Fruit fly (Drosophila melanogaster) ovary, adult (tissue): ENCODE data around the gene Prim2.

Experiments
- CG17801 ChIP-seq: fragments of 200-800 bp; optimal IDR thresholded peaks from 2 replicates; lab custom pipeline; 2019; ENCODE audit warnings: missing biosample characterization, mild to moderate bottlenecking, missing genetic modification characterization, moderate library complexity; ENCODE audit not compliant: partially characterized antibody

The Prim2 gene

DNA sequence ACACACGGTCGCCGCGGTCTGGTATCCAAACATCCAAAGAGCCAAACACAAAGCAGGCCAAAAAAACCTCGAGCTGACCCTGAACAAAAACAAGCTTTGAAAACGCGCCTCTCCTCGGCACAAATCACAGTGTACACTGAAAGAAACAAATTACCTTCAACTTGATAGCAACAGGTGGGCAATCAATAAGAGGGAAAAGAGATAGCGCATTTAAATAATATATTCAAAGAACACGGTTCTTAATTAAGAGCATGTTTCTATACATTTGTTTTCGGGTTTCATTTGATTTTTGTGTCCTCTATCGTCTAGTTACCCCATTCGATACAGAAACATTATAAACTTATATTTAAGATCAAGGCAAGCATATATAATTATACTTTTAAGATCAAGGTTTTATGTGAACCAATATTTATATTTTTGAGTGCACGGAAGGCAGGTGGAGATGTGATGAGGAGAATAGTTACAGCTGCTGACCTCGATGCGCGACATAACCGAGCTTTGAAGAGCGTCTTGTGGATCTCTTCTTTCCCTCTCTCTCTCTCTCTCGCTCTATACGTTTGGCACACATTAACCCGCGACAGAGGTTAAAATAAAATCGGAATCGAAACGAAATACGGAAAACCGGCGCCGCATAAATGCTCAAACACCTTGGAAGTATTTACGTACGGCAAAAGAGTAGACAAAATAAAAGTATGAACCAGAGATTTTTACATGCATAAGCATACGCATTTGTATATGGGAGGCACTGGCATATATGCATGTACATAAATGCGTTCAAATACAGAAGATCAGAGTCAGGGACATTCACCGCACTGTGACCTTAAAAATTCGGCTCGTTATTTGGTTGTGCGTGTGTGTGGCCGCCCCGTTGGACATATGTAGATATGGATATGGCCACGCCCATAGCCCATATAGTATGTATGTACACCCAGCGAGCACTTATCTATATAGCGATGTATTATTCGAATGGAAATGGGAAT is 37.1 kb upstream of the Prim2 start:
- peak; percentile 60 for TF ChIP-seq CG17801

DNA sequence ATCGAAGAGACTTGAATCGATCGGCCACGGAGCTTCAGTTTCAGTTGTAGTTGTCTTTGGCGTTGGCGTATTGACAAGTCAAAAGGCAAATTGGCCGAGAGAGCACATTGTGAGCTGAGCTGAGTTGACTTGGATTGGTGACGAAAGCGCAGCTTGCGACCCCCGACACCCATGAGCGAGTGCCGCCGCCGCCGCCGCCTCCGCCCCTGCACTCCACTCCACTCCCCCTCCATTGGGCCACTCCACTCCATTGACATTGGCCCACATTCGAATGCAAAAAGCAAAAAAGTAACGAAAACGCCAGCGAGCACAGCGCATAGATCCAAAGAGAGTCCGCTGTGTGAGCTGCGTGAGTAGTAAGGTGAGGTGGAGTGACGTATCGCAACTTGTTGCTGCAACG is 36.4 kb upstream of the Prim2 start:
- no peak for TF ChIP-seq CG17801

DNA sequence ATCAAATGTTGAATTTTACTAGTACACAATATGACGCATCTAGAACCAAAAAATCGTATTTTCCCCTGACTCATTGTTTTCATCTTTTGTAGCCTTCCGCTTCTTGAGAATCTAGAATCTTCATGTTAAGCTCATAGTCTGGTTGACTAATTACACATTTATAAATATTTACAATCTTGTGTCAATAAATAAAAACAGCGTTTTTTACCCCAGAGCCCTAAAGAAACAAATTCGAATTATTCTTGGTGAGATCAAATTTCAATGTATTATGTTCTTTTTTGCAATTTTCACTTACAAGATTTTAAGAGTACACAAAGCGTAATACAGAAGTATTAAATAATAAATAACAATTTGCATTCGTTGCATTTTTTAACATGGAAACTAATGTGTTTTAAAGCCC is 34.7 kb upstream of the Prim2 start:
- no peak for TF ChIP-seq CG17801

DNA sequence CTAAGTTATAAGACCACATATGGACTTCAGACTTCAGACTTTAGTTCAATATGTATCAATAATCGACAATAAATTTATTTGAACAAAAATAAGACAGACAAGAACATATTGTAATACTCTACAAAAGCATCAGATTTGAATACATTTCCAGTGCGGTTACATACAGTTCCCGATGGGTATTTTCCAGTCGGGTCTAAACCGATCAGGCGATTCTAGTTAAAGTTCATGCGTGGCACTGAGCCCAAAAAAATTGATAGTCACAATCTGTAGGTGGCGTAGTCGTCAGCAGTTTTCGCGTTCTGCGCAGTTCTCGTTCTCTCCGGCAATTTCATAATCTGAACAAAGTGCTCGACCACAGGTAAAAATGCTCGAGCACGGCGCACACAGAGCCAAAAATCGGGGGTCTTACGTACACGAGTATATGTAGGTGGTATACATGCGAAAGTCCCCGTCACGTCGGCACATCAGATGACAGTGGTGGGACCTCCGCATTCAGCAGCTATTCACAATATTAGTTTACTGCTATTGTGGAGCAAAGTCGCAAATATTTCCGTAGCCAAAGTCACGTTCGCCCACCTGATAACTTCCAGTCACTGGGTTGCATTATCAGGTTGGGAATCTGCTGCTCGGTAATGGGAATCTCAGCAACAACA is 34.0 kb upstream of the Prim2 start:
- TF ChIP-seq CG17801 = peak; percentile 75

DNA sequence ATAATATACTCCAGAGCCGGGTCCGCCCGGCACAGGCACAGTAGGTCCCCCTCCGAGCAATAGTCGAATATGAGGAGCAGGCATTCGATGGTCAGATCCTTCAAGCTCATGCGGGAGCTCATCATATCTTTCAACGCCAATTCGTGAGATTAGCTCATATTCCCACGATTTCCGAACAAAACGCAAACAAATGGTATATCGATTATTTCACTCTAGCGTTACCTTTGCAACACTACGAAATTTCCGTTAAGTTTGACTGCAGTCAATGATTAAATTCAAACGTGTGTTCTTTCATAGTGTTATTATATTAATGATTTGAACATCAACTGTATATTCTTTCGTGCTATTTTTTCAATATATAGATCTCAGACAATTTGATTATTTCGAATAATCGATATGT is 32.0 kb upstream of the Prim2 start, which contains the start of gene CG33969:
CG33969 (minus strand) TSS at position 197 of the 400 bp plus-strand sequence.
- TF ChIP-seq CG17801 = peak; percentile 2

DNA sequence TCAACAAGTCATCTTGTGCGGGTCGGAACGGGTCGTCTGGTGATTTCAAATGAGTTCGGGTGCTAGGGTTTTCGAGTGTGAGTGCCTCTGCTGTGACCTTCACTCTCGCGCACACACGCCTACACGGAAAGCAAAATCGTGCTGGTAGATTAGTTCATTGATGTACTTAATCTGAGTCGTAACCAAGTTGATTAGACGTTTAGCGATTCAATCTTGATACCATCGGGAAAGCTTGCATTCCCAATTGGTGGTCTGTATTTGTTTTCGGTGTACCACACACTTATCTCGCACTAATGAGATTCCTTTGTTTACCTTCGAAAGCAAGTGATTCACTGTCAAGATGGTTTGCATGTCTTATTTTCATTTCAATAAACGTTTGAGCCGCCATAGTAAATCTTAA is 27.6 kb upstream of the Prim2 start:
- TF ChIP-seq CG17801 = no peak

DNA sequence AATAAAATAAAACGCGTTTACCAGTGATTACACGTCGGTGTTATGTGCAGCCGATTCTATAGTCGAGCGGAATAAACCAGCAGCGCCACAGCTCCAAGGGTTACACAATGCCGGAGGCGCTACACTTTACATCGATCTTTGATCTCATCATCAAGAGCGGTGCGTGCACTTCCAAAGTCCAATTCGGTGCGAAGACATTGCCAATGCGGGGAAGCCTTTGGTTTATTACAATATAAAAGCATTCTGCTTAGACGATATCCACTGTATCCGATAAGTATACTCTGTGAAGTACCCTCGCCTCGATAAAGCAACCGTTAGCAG is 26.4 kb upstream of the Prim2 start:
- no peak for TF ChIP-seq CG17801

DNA sequence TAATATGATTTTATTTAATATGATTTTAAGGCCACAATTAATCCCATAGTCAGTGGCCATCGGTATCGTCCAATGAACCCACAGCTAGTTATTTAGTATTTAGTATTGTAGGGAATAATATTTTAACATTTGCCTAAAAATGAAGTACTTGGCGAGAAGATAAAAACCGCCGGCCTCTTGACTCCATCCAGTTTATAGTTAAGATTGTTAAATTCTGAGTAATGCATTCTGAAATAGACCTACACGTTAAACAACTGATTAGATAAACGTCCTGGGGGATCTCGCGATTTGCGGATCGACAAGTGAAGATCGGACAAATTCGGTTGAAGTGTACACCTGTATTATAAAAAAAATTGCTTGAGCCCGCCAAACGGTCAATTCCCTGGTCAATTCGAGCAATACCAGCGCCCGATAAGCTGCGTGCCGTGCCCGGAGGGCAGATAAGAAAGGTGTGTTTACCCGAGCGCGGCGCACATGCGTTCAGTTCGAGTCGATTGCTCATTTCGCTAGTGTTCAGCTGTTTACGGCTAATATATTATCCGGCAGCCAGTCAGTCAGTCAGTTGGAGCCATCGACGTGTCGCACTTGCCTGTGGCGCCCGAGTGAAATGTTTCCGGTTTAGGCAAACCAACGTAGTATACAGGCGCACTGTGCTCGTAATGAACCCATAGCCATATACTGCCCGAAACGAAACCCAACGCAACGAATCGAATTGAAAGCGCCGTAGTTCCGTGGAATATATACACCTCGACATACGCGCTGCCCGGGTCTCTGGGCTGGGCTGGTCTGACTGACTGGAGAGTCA is 25.9 kb upstream of the Prim2 start:
- no peak for TF ChIP-seq CG17801

DNA sequence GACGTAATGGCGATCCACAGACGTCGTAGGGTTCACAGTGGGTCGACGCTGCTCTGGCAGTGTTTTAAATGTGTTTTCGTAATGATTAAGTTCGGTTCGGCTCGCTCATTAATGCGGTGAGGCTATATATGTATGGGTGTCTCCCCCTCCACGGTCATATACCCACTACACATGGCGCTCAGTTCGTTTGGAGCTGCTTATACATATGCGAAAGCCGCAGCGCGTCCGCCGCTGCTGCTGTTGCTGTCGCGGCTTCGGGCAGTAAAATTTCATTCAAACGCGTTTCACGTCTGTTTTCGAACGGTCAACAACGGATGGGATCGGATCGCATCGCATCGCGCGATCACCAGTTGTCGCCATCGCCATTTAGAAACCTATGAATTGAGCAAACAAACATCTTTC is 24.6 kb upstream of the Prim2 start:
- TF ChIP-seq CG17801 = no peak

DNA sequence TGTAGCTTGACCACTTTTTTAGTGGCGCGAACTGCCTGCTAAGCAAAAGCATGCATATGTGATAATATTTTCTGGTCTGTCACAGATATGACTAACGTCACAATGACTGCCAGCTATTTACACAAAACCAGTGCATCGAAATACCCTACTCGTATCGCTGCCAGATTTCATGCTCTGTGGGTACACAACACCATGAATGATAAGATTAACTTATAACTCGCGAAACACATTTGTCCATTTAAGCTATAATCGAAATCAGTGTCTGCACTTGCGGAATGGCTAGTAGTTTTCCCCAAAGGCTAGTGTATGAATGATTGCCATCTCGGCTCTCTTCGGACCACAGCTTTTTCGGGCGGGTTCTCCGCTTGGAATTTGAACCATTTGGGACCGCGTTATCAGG is 24.0 kb upstream of the Prim2 start:
- no peak for TF ChIP-seq CG17801

DNA sequence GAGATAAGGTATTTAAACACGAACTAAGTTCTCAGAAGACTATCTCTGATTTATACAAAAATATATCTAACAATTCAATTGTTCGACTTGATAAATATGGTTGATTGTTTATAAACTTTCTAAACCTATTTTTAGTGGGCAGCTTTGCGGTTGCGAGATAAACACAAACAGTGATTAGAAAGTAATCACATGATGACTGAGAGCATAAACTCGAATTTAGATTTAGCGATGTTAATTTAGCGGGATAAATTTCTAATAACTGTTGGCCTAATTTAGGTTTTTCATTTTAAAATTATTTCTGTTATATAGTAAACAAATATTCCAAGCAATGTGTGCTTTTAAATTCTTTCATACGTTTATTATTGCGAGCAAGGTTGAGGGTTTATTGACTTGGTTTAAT is 23.6 kb upstream of the Prim2 start:
- TF ChIP-seq CG17801 = no peak

DNA sequence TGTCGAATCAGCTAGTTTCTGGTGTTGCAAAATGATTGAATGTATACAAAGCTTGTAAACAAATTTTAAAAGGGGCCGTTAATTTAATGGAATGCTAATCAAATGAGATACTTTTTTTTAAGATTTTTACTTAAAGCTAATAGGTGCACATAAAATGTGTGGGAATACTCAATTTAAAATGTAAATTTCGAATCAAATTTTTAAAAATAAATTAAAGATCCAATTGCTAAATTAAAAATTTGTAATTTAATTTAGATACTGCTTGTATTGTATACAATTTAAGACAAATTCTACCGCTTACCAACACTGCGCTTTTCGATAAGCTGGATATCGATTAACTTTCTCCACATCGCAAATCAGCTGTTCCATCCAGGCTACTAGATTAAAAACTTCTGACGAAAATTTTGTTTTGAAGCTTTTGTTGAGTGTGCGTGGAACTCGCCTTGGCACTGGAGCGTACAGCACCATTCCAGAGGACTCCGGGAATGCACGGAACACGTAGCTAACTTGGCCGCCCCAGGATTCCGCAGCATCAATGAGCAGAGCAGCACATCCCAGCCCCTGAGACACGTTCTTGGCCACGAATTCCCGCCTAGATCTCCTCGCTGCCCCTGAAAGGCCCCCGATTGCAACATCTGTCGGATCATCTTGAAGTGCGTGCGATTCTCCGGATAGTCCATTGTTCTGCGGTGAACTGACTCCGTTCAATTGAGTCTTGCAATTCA is 22.9 kb upstream of the Prim2 start, which contains the start of the genes CG5498 and fbl:
CG5498 (minus strand) TSS at position 24 of the 725 bp plus-strand sequence.
fbl (plus strand) TSS at position 344 of the 725 bp plus-strand sequence.
- TF ChIP-seq CG17801 = peak; percentile 76

DNA sequence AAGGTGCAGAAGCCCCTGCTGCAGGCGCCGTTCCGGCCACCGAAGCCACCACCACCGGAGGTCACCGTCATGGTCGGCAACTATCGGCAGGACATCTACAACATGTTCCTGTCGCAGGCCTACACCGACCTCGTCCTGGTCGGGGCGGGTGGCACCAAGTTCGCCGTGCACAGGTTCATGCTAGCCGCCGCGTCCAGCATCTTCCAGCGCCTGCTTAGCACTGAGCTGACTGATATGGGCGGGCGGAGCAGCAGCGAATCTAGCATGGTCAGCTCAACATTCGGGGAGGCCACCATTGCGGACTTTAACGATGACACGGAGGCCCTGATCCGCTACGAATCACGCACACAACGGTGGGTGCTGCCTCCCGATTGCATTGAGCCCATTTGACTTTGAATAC is 18.1 kb upstream of the Prim2 start:
- no peak for TF ChIP-seq CG17801

DNA sequence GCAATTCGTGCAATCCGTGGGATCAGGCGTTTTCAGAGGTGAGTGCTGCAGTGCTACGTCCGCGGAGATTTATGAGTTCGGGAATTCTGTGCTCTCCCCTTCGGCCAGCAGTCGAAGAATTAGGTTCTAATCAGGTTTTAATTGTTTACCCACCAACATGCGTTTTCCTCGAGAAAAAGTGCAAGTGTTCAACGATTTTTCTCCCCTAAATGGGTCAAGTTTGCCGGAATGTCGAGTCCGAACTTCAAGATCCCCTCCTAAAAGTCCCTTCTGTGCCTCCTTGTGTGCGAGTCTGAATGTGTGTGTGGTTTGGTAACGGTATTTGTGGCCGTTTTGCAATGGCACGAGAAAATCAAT is 15.2 kb upstream of the Prim2 start:
- no peak for TF ChIP-seq CG17801

DNA sequence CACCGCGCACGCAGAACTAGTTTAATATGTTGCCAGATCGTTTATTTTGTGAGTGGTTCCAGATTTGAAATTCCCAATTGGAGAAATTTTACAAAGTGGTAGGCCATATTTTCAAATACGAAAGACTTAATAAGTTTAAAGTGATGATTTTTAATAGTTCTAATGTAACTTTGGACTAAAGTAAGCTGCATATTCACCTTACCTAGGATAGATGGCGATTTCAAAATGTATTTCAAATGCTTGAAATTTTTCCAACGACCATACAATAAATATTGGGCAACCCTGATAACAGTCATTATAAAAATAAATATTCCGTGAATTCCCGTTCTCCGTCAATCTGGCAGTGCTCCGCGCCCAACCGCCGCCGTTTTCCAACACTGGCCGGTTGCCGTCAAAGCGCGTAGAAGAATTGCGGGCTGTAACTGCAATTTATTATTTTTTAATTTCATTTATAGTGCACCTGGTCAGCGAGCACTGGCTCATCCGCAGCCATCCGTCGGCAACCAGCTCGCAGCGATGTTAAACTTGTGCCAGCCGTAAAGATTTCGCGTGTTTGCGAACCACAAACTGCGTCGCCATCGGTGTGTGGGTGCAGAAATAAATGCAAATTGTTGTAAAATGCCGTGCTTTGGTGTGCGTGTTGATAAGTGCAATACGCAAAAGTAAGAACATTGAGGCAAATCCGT is 14.6 kb upstream of the Prim2 start, which contains the start of the genes Ide and RhoBTB:
Ide (minus strand) TSS at position 19 of the 686 bp plus-strand sequence.
RhoBTB (plus strand) TSS at position 365 of the 686 bp plus-strand sequence.
- TF ChIP-seq CG17801 = peak; percentile 45
